Worm (Caenorhabditis elegans) whole organism, early embryonic: ENCODE results near the gene dohh-1.

Experiments used
- B0310.2 ChIP-seq: sonication (generic microtip); optimal IDR thresholded peaks from 2 replicates; lab custom pipeline; 2016; ENCODE audit warnings: mild to moderate bottlenecking, missing genetic modification characterization, missing compliant biosample characterization
- F13C5.2 ChIP-seq: sonication (generic microtip); optimal IDR thresholded peaks from 2 replicates; lab custom pipeline; 2017; ENCODE audit warnings: mild to moderate bottlenecking, missing genetic modification characterization, inconsistent platforms, missing compliant biosample characterization
- aly-1 ChIP-seq: sonication (generic microtip); optimal IDR thresholded peaks from 2 replicates; lab custom pipeline; 2016; ENCODE audit warnings: missing genetic modification characterization, missing compliant biosample characterization
- ama-1 ChIP-seq: fragments of 150-350 bp; optimal IDR thresholded peaks from 2 replicates; lab custom pipeline; 2014
- ceh-13 ChIP-seq: fragments of 200-800 bp; sonication (Bioruptor generic); optimal IDR thresholded peaks from 2 replicates; lab custom pipeline; 2018; ENCODE audit warnings: mild to moderate bottlenecking, missing genetic modification characterization, missing compliant biosample characterization
- ceh-36 ChIP-seq: sonication (generic microtip); optimal IDR thresholded peaks from 2 replicates; lab custom pipeline; 2016; ENCODE audit warnings: missing genetic modification characterization, inconsistent platforms, missing compliant biosample characterization
- ets-7 ChIP-seq: sonication (generic microtip); optimal IDR thresholded peaks from 2 replicates; lab custom pipeline; 2016; ENCODE audit warnings: missing genotype, missing genetic modification characterization, missing compliant biosample characterization
- flt-1 ChIP-seq: fragments of 200-800 bp; sonication (Bioruptor generic); IDR thresholded peaks from 2 replicates; pipeline ENCODE4 v1.3.6; 2022; ENCODE audit warnings: missing genetic modification characterization, missing compliant biosample characterization
- hmbx-1 ChIP-seq: sonication (generic microtip); optimal IDR thresholded peaks from 2 replicates; lab custom pipeline; 2016; ENCODE audit warnings: mild to moderate bottlenecking, missing genetic modification characterization, missing compliant biosample characterization
- hmg-4 ChIP-seq: fragments of 200-800 bp; sonication (Bioruptor generic); optimal IDR thresholded peaks from 2 replicates; lab custom pipeline; 2018; ENCODE audit warnings: mild to moderate bottlenecking, missing genetic modification characterization, missing compliant biosample characterization
- hnd-1 ChIP-seq: sonication (generic microtip); optimal IDR thresholded peaks from 2 replicates; lab custom pipeline; 2016; ENCODE audit warnings: missing genetic modification characterization, missing compliant biosample characterization
- pes-1 ChIP-seq: fragments of 200-800 bp; sonication (Bioruptor generic); IDR thresholded peaks from 2 replicates; pipeline ENCODE4 v1.3.6; 2022; ENCODE audit warnings: missing genetic modification reagents, missing genetic modification characterization, missing compliant biosample characterization
- scrt-1 ChIP-seq: fragments of 200-800 bp; sonication (Bioruptor generic); IDR thresholded peaks from 2 replicates; pipeline ENCODE4 v1.3.6; 2022; ENCODE audit warnings: missing genetic modification characterization, missing compliant biosample characterization
- sea-1 ChIP-seq: fragments of 200-800 bp; sonication (Bioruptor generic); conservative IDR thresholded peaks from 2 replicates; pipeline ENCODE4 v1.3.6; 2022; ENCODE audit warnings: missing genetic modification characterization, missing compliant biosample characterization
- tbx-11 ChIP-seq: fragments of 200-800 bp; sonication (Bioruptor generic); IDR thresholded peaks from 2 replicates; pipeline ENCODE4 v1.3.6; 2022; ENCODE audit warnings: missing genetic modification characterization, missing compliant biosample characterization
- tbx-37 ChIP-seq: fragments of 200-800 bp; sonication (Bioruptor generic); conservative IDR thresholded peaks from 2 replicates; pipeline ENCODE4 v1.3.6; 2022; ENCODE audit warnings: missing genetic modification reagents, missing genetic modification characterization, missing compliant biosample characterization
- tra-4 ChIP-seq: sonication (generic microtip); optimal IDR thresholded peaks from 2 replicates; lab custom pipeline; 2017; ENCODE audit warnings: missing genetic modification characterization, missing compliant biosample characterization

Gene dohh-1

DNA sequence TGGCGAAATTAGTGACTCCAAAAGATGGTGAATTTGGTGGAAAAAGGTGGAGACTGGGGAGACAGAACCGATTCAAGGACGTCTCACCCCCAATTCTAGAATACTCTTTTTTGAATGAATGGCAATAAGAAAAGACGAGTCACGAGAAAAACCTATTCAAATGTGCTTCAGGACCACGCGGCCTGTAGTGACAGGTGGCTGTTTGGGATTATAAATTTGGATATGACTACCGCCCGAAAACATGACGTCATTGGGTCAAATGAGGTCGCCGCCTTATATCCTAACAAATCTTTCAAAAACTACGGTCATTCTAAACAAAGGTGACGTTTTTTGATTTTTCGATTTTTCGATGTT, 25.7 kb upstream of the dohh-1 start:
- TF ChIP-seq scrt-1 (no peak), tbx-37 (no peak), hmbx-1 (no peak), ets-7 (tag; lab: Kevin White, UChicago) (no peak), pes-1 (GFP tag; lab: Robert Waterston, UW) (no peak), ama-1 (lab: Kevin White, UChicago) (no peak), aly-1 (tag; lab: Kevin White, UChicago) (no peak), ceh-13 (GFP tag; lab: Kevin White, UChicago) (no peak), tra-4 (tag; lab: Kevin White, UChicago) (no peak), B0310.2 (no peak), F13C5.2 (tag; lab: Kevin White, UChicago) (no peak), sea-1 (GFP tag; lab: Robert Waterston, UW) (no peak), flt-1 (GFP tag; lab: Robert Waterston, UW) (no peak)

DNA sequence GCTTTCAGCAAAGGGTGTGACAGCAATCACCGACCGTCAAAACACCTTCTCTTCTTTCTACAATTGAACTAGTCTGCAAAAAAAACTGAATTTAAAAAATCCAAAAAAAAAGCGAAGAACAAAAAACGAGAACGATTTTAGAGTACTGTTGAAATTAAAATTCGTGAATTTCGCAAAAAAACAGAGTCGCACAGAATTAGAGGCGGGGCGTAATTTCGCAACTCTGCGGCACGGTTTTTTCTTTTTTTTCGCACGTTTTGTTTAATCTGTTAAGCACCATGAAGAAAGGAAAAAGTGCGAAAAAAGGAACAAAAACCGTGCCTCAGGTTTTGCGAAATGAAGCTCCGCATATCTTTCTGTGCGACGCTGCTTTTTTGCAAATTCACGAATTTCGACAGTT, 24.8 kb upstream of the dohh-1 start, which contains the start of gene mnk-1:
mnk-1 (minus strand) TSS at position 73 of the 400 bp plus-strand sequence.
- TF ChIP-seq F13C5.2 (tag; lab: Kevin White, UChicago) = no peak
- TF ChIP-seq tbx-37 = no peak
- no peak for TF ChIP-seq scrt-1
- no peak for TF ChIP-seq sea-1 (GFP tag; lab: Robert Waterston, UW)
- no peak for TF ChIP-seq ceh-36 (tag; lab: Kevin White, UChicago)
- no peak for TF ChIP-seq hnd-1 (tag; lab: Kevin White, UChicago)
- no peak for TF ChIP-seq ama-1 (lab: Kevin White, UChicago)
- TF ChIP-seq ceh-13 (GFP tag; lab: Kevin White, UChicago) = no peak
- TF ChIP-seq pes-1 (GFP tag; lab: Robert Waterston, UW) = no peak
- TF ChIP-seq hmbx-1 = no peak

DNA sequence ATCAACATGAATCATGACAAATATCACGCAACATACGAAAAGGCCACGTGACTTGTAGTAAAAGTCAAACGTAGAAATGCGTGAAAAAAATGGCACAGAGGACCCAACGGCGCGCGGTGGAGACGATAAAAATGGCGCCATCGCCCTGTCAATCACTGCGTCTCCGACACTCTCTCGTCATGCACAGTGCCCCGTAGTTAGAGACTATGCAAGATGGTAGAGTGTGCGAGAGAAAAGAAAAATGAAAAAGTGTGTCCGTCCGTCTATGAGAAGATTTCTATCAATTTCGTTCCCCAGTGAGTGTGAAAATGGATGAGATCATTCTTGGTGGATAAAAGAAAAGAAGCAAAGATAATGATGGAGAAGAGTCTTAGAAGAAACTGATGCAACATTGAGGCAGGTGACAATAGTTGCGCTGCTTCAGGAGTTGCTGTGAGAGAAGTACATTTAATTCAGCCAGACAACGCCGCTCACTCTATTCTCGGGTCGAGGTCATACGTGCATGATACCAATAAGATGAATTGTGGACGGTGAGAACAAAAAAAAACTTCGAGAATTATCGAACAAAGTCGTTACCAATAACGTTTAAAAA, 24.2 kb upstream of the dohh-1 start:
- TF ChIP-seq flt-1 (GFP tag; lab: Robert Waterston, UW) = no peak

DNA sequence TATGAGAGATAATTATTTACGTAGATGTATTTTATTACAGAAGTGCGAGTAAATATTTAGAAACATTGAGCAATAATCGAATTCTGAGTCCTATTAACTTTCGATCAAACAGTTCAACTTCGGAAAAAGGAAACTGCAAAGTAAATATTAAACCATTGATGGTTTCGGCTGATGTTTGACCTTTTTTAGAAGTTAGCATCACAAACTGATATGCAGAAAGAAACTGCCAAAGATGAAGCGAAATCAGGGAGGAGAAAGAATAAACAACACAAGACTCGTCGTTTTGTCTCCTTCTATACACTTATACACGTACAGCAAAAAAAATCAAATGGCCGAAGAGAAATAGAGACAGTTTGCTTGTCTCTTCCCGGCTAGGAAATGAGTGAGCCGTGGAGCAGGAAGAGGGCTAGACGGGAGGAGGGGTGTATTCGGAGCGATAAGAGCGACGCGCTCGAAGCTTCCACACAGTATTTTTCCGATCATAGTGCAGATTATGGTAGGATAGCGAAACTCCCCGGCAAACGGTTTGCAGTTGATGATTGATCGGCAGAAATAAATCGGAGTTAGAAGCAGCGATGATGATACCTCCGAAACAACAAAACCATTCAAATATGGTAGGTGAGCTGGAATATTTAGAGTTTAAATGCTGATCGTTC, 23.1 kb upstream of the dohh-1 start:
- TF ChIP-seq tbx-37 = no peak
- no peak for TF ChIP-seq F13C5.2 (tag; lab: Kevin White, UChicago)
- TF ChIP-seq ama-1 (lab: Kevin White, UChicago) = no peak
- TF ChIP-seq hmbx-1 = no peak
- TF ChIP-seq ceh-36 (tag; lab: Kevin White, UChicago) = no peak
- TF ChIP-seq scrt-1 = no peak
- no peak for TF ChIP-seq B0310.2
- no peak for TF ChIP-seq tbx-11 (GFP tag; lab: Robert Waterston, UW)
- TF ChIP-seq hnd-1 (tag; lab: Kevin White, UChicago) = no peak
- TF ChIP-seq sea-1 (GFP tag; lab: Robert Waterston, UW) = no peak
- TF ChIP-seq tra-4 (tag; lab: Kevin White, UChicago) = no peak
- TF ChIP-seq ets-7 (tag; lab: Kevin White, UChicago) = no peak
- TF ChIP-seq flt-1 (GFP tag; lab: Robert Waterston, UW) = no peak
- no peak for TF ChIP-seq ceh-13 (GFP tag; lab: Kevin White, UChicago)
- no peak for TF ChIP-seq hmg-4 (GFP tag; lab: Kevin White, UChicago)
- no peak for TF ChIP-seq aly-1 (tag; lab: Kevin White, UChicago)
- TF ChIP-seq pes-1 (GFP tag; lab: Robert Waterston, UW) = no peak

DNA sequence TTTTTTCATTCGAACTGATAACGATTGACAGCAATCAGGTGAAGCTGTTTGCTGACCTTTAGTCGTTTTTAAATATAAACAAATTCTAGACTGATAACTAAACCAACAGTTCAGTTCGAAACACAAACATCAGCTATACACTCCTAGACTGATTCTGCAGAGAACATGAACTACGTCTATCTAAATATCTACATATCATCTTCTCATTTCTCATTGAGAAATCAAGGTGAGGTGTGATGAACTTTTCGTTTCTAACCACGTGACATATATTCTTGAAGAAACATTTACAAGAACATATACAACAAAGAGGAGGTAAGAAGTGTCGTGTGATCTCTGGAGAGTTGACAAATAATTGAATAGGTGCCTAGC, 22.6 kb upstream of the dohh-1 start:
- TF ChIP-seq hnd-1 (tag; lab: Kevin White, UChicago) (no peak), aly-1 (tag; lab: Kevin White, UChicago) (no peak), hmg-4 (GFP tag; lab: Kevin White, UChicago) (no peak), ceh-36 (tag; lab: Kevin White, UChicago) (no peak), scrt-1 (no peak), tbx-11 (GFP tag; lab: Robert Waterston, UW) (no peak), tbx-37 (no peak), ama-1 (lab: Kevin White, UChicago) (no peak), pes-1 (GFP tag; lab: Robert Waterston, UW) (no peak), flt-1 (GFP tag; lab: Robert Waterston, UW) (no peak), ceh-13 (GFP tag; lab: Kevin White, UChicago) (no peak), F13C5.2 (tag; lab: Kevin White, UChicago) (no peak), B0310.2 (no peak), tra-4 (tag; lab: Kevin White, UChicago) (no peak)

DNA sequence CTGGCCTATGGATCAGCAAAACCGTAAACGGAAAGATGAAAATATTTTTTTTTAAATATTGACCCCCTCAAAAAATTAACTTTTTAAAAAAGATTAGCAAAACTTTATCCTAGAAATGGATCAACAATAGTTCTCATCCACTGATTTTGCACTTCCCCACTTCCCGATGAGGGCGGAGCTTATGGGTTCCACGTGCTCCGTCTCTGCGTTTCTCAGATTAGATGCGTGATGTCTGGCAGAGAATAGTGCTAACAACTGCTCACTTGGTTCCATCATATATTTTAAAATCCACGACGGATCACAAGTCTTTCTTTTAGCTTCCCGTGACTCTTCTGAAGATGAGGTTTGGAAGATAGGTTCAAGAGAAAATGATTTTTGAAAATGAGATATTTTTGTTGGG, 21.4 kb upstream of the dohh-1 start:
- no peak for TF ChIP-seq hnd-1 (tag; lab: Kevin White, UChicago)
- TF ChIP-seq tbx-11 (GFP tag; lab: Robert Waterston, UW) = no peak
- no peak for TF ChIP-seq hmbx-1
- no peak for TF ChIP-seq flt-1 (GFP tag; lab: Robert Waterston, UW)
- no peak for TF ChIP-seq aly-1 (tag; lab: Kevin White, UChicago)
- TF ChIP-seq ama-1 (lab: Kevin White, UChicago) = no peak
- TF ChIP-seq B0310.2 = no peak
- TF ChIP-seq pes-1 (GFP tag; lab: Robert Waterston, UW) = no peak
- no peak for TF ChIP-seq F13C5.2 (tag; lab: Kevin White, UChicago)
- no peak for TF ChIP-seq ets-7 (tag; lab: Kevin White, UChicago)
- TF ChIP-seq sea-1 (GFP tag; lab: Robert Waterston, UW) = no peak
- no peak for TF ChIP-seq hmg-4 (GFP tag; lab: Kevin White, UChicago)
- TF ChIP-seq tbx-37 = no peak
- TF ChIP-seq tra-4 (tag; lab: Kevin White, UChicago) = no peak
- no peak for TF ChIP-seq scrt-1
- TF ChIP-seq ceh-13 (GFP tag; lab: Kevin White, UChicago) = no peak
- TF ChIP-seq ceh-36 (tag; lab: Kevin White, UChicago) = no peak

DNA sequence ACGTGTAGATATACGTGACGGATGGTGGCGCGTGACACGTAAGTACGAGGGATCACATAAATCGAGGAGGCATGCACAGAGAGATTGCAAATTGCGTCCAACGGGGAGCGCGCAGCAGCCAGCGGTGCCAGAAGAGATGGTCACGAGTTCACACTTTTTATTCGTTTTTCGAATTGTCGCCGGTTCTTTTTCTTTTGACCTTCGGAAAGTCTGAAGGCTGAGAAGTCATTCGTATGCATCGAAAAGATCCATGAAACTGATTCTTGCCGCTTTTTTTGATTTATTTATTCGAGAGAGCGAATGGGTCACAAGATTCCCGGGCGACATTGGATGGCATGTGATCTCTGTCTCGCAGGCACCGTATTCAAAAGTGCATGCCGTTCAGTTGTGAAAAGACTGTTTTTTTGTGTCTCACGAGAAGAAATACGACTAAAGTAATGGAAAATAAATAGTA, 20.8 kb upstream of the dohh-1 start:
- TF ChIP-seq F13C5.2 (tag; lab: Kevin White, UChicago) = no peak
- TF ChIP-seq pes-1 (GFP tag; lab: Robert Waterston, UW) = no peak
- no peak for TF ChIP-seq hmbx-1
- TF ChIP-seq aly-1 (tag; lab: Kevin White, UChicago) = no peak
